Worm (Caenorhabditis elegans) whole organism, mixed stage, embryonic: Measurements from ENCODE around the gene R03H10.11.
"Not testable (repeated sequence)": the region's sequence is repeated elsewhere in the genome, so short reads cannot be mapped to it uniquely, and the experiment has no call there.

ENCODE experiments used
- M03D4.4 ChIP-seq: sonication (generic microtip); optimal IDR thresholded peaks from 2 replicates; lab custom pipeline; 2017; ENCODE audit warnings: mild to moderate bottlenecking, missing genetic modification characterization, missing compliant biosample characterization
- bed-3 ChIP-seq: fragments of 200-800 bp; sonication (Bioruptor generic); optimal IDR thresholded peaks from 3 replicates; lab custom pipeline; 2018; ENCODE audit warnings: mild to moderate bottlenecking, missing genetic modification characterization, moderate library complexity, missing compliant biosample characterization
- ceh-43 ChIP-seq: fragments of 200-800 bp; sonication (Bioruptor generic); optimal IDR thresholded peaks from 2 replicates; lab custom pipeline; 2018; ENCODE audit warnings: mild to moderate bottlenecking, missing genetic modification characterization, moderate library complexity, missing compliant biosample characterization
- ceh-83 ChIP-seq: fragments of 200-800 bp; sonication (Bioruptor generic); optimal IDR thresholded peaks from 2 replicates; lab custom pipeline; 2018; ENCODE audit warnings: mild to moderate bottlenecking, missing genetic modification characterization, missing compliant biosample characterization
- ces-1 ChIP-seq: fragments of 150-350 bp; optimal IDR thresholded peaks from 2 replicates; lab custom pipeline; 2014; ENCODE audit warnings: missing biosample characterization, missing genetic modification reagents, missing genetic modification characterization
- cnd-1 ChIP-seq: fragments of 200-800 bp; sonication (Bioruptor generic); optimal IDR thresholded peaks from 2 replicates; lab custom pipeline; 2018; ENCODE audit warnings: mild to moderate bottlenecking, missing genetic modification characterization, missing compliant biosample characterization
- drap-1 ChIP-seq: fragments of 200-800 bp; sonication (Bioruptor generic); optimal IDR thresholded peaks from 3 replicates; lab custom pipeline; 2018; ENCODE audit warnings: mild to moderate bottlenecking, missing genetic modification characterization, missing compliant biosample characterization
- elt-1 ChIP-seq: sonication (generic microtip); optimal IDR thresholded peaks from 2 replicates; lab custom pipeline; 2017; ENCODE audit warnings: missing genetic modification characterization, mild to moderate bottlenecking, missing compliant biosample characterization, antibody characterized with exemption, moderate library complexity, borderline replicate concordance; ENCODE audit not compliant: insufficient read depth
- elt-3 ChIP-seq: fragments of 150-350 bp; optimal IDR thresholded peaks from 2 replicates; lab custom pipeline; 2014; ENCODE audit warnings: missing biosample characterization, missing genetic modification characterization
- ham-2 ChIP-seq: fragments of 200-800 bp; sonication (Bioruptor generic); optimal IDR thresholded peaks from 2 replicates; lab custom pipeline; 2018; ENCODE audit warnings: mild to moderate bottlenecking, missing genetic modification characterization, missing compliant biosample characterization
- hlh-1 ChIP-seq: fragments of 150-350 bp; optimal IDR thresholded peaks from 2 replicates; lab custom pipeline; 2014; ENCODE audit warnings: missing biosample characterization, missing genetic modification reagents, missing genetic modification characterization
- lin-13 ChIP-seq: fragments of 150-350 bp; optimal IDR thresholded peaks from 2 replicates; lab custom pipeline; 2014; ENCODE audit warnings: missing biosample characterization, missing genetic modification characterization
- lin-32 ChIP-seq: fragments of 200-800 bp; sonication (Bioruptor generic); optimal IDR thresholded peaks from 2 replicates; lab custom pipeline; 2018; ENCODE audit warnings: mild to moderate bottlenecking, missing genetic modification characterization, missing compliant biosample characterization
- lsy-2 ChIP-seq: fragments of 150-350 bp; optimal IDR thresholded peaks from 2 replicates; lab custom pipeline; 2014; ENCODE audit warnings: missing biosample characterization, missing genetic modification characterization
- mab-5 ChIP-seq: fragments of 150-350 bp; optimal IDR thresholded peaks from 2 replicates; lab custom pipeline; 2014; ENCODE audit warnings: missing biosample characterization, missing genetic modification characterization
- mep-1 ChIP-seq: fragments of 150-350 bp; optimal IDR thresholded peaks from 2 replicates; lab custom pipeline; 2017; ENCODE audit warnings: missing biosample characterization, missing genetic modification reagents, missing genetic modification characterization, inconsistent platforms
- mls-2 ChIP-seq: sonication (generic microtip); optimal IDR thresholded peaks from 2 replicates; lab custom pipeline; 2016; ENCODE audit warnings: mild to moderate bottlenecking, missing genetic modification characterization, moderate library complexity, missing compliant biosample characterization
- nhr-12 ChIP-seq: fragments of 150-350 bp; optimal IDR thresholded peaks from 2 replicates; lab custom pipeline; 2014; ENCODE audit warnings: missing biosample characterization, missing genetic modification characterization
- nhr-2 ChIP-seq: fragments of 150-350 bp; optimal IDR thresholded peaks from 2 replicates; lab custom pipeline; 2014; ENCODE audit warnings: missing biosample characterization, missing genetic modification characterization
- nhr-237 ChIP-seq: fragments of 150-350 bp; optimal IDR thresholded peaks from 2 replicates; lab custom pipeline; 2014; ENCODE audit warnings: missing biosample characterization, missing genetic modification characterization
- nhr-28 ChIP-seq: fragments of 150-350 bp; optimal IDR thresholded peaks from 2 replicates; lab custom pipeline; 2014; ENCODE audit warnings: missing biosample characterization, missing genetic modification characterization
- nhr-76 ChIP-seq: sonication (generic microtip); optimal IDR thresholded peaks from 2 replicates; lab custom pipeline; 2017; ENCODE audit warnings: missing biosample characterization, missing genetic modification characterization
- pha-4 ChIP-seq: fragments of 150-350 bp; optimal IDR thresholded peaks from 2 replicates; lab custom pipeline; 2018; ENCODE audit warnings: missing biosample characterization, missing genetic modification reagents, missing genetic modification characterization
- sem-2 ChIP-seq: fragments of 200-800 bp; sonication (Bioruptor generic); optimal IDR thresholded peaks from 2 replicates; lab custom pipeline; 2018; ENCODE audit warnings: mild to moderate bottlenecking, missing genetic modification characterization, missing compliant biosample characterization
- snpc-4 ChIP-seq: fragments of 150-350 bp; optimal IDR thresholded peaks from 2 replicates; lab custom pipeline; 2014; ENCODE audit warnings: missing biosample characterization, missing genetic modification characterization
- sptf-1 ChIP-seq: sonication (generic microtip); optimal IDR thresholded peaks from 2 replicates; lab custom pipeline; 2017; ENCODE audit warnings: mild to moderate bottlenecking, missing genetic modification characterization, moderate library complexity, missing compliant biosample characterization
- unc-120 ChIP-seq: sonication (generic microtip); optimal IDR thresholded peaks from 2 replicates; lab custom pipeline; 2017; ENCODE audit warnings: missing genetic modification characterization, missing compliant biosample characterization; ENCODE audit not compliant: poor library complexity, severe bottlenecking
- unc-39 ChIP-seq: fragments of 150-350 bp; optimal IDR thresholded peaks from 2 replicates; lab custom pipeline; 2014; ENCODE audit warnings: missing biosample characterization, missing genetic modification characterization
- unc-62 ChIP-seq: fragments of 150-350 bp; optimal IDR thresholded peaks from 2 replicates; lab custom pipeline; 2014; ENCODE audit warnings: missing biosample characterization, missing genetic modification reagents, missing genetic modification characterization
- zip-8 ChIP-seq: fragments of 150-350 bp; optimal IDR thresholded peaks from 2 replicates; lab custom pipeline; 2014; ENCODE audit warnings: missing biosample characterization, missing genetic modification characterization
- ztf-11 ChIP-seq: fragments of 150-350 bp; optimal IDR thresholded peaks from 2 replicates; lab custom pipeline; 2014; ENCODE audit warnings: missing biosample characterization, missing genetic modification characterization

Gene R03H10.11

ce11 chrII:4182364-4182763 lies at the start of gene R03H10.11:
Gene R03H10.11, plus strand, starts transcription at chrII:4182664.
- TF ChIP-seq nhr-76 (tag; lab: Kevin White, UChicago) = no peak
- no peak for TF ChIP-seq zip-8 (tag; lab: Kevin White, UChicago)
- no peak for TF ChIP-seq ham-2 (GFP tag; lab: Kevin White, UChicago)
- no peak for TF ChIP-seq ztf-11 (tag; lab: Kevin White, UChicago)
- no peak for TF ChIP-seq nhr-28 (tag; lab: Kevin White, UChicago)
- TF ChIP-seq mls-2 (tag; lab: Kevin White, UChicago) = no peak
- TF ChIP-seq sptf-1 (tag; lab: Kevin White, UChicago) = no peak
- TF ChIP-seq drap-1 (GFP tag; lab: Kevin White, UChicago) = no peak
- TF ChIP-seq ceh-83 (GFP tag; lab: Kevin White, UChicago) = no peak
- TF ChIP-seq ceh-43 (GFP tag; lab: Kevin White, UChicago) = no peak
- no peak for TF ChIP-seq ces-1
- TF ChIP-seq sem-2 (GFP tag; lab: Kevin White, UChicago) = no peak
- no peak for TF ChIP-seq elt-1 (tag; lab: Kevin White, UChicago)
- no peak for TF ChIP-seq mab-5 (tag; lab: Kevin White, UChicago)
- TF ChIP-seq lsy-2 (tag; lab: Kevin White, UChicago) = no peak
- TF ChIP-seq nhr-2 (tag; lab: Kevin White, UChicago) = no peak
- no peak for TF ChIP-seq pha-4 (tag; lab: Kevin White, UChicago)
- TF ChIP-seq M03D4.4 (tag; lab: Kevin White, UChicago) = no peak

ce11 chrII:4133332-4133731 lies 49.1 kb upstream of the R03H10.11 start:
- TF ChIP-seq cnd-1 (tag; lab: Kevin White, UChicago) (no peak), sptf-1 (tag; lab: Kevin White, UChicago) (peak; percentile 1), ces-1 (peak; percentile 80), hlh-1 (tag; lab: Kevin White, UChicago) (no peak), lin-32 (GFP tag; lab: Kevin White, UChicago) (no peak)

- TF ChIP-seq nhr-237 (no peak), elt-3 (no peak), hlh-1 (tag; lab: Kevin White, UChicago) (no peak), unc-120 (tag; lab: Kevin White, UChicago) (no peak), mep-1 (no peak)
- TF ChIP-seq, all 35 proteins: peak for 0
These were observed 47.8 kb upstream of the R03H10.11 start for ce11 chrII:4134688-4135087.

- not testable (repeated sequence) for TF ChIP-seq nhr-28, nhr-12, sptf-1 (tag; lab: Kevin White, UChicago)
These were observed 47.2 kb upstream of the R03H10.11 start, which contains the start of gene ast-1 for ce11 chrII:4135259-4135658. Gene ast-1, minus strand, starts transcription at chrII:4135359.

ce11 chrII:4146039-4146438 lies 36.4 kb upstream of the R03H10.11 start, which contains the start of gene F56D3.1:
Gene F56D3.1, plus strand, starts transcription at chrII:4146339.
- TF ChIP-seq hlh-1 (tag; lab: Kevin White, UChicago) (no peak), unc-120 (tag; lab: Kevin White, UChicago) (no peak), nhr-28 (tag; lab: Kevin White, UChicago) (no peak), unc-62 (GFP tag; lab: Kevin White, UChicago) (no peak), lin-32 (GFP tag; lab: Kevin White, UChicago) (no peak), mab-5 (tag; lab: Kevin White, UChicago) (no peak), unc-39 (no peak), lin-13 (tag; lab: Kevin White, UChicago) (no peak)

ce11 chrII:4150211-4150610 lies 32.3 kb upstream of the R03H10.11 start:
- no peak for TF ChIP-seq hlh-1 (tag; lab: Kevin White, UChicago)
- no peak for TF ChIP-seq bed-3 (GFP tag; lab: Kevin White, UChicago)
- no peak for TF ChIP-seq ces-1
- TF ChIP-seq unc-120 (tag; lab: Kevin White, UChicago) = no peak
- no peak for TF ChIP-seq nhr-237
- TF ChIP-seq snpc-4 (tag; lab: Kevin White, UChicago) = no peak
